Fruit fly (Drosophila melanogaster): Measurements from ENCODE around the gene CG15293.

CG15293 gene

DNA sequence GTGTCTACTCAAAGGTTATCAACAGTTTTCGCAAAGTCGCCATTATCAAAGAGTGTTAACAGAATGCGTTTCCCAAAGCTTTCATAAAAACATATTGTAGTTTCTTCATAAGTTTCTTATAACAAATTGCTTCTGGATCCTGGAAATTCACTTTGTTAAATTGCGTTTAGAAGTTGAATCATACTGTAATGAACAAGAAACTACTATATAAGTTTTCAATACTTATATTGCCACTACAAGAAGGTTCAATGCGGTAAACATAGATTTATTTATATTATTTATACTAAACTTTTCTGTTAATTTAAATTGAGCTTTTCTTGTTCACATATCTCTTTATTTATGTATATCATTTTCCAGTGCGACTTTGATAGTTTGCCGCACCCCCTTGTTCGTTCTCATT, at the start of gene CG15293:
Gene CG15293, minus strand, starts transcription at position 101 of the 400 bp plus-strand sequence.
- TF ChIP-seq brk (GFP tag; optimal IDR thresholded peaks at IDR 0.05) (no peak), tai (GFP tag; optimal IDR thresholded peaks at IDR 0.05) (no peak), h (GFP tag; optimal IDR thresholded peaks at IDR 0.05) (no peak), ey (GFP tag; optimal IDR thresholded peaks at IDR 0.05) (no peak), OdsH (GFP tag; optimal IDR thresholded peaks at IDR 0.05) (no peak), Sp1 (GFP tag; optimal IDR thresholded peaks at IDR 0.05) (no peak), jim (GFP tag; optimal IDR thresholded peaks at IDR 0.05) (no peak)

DNA sequence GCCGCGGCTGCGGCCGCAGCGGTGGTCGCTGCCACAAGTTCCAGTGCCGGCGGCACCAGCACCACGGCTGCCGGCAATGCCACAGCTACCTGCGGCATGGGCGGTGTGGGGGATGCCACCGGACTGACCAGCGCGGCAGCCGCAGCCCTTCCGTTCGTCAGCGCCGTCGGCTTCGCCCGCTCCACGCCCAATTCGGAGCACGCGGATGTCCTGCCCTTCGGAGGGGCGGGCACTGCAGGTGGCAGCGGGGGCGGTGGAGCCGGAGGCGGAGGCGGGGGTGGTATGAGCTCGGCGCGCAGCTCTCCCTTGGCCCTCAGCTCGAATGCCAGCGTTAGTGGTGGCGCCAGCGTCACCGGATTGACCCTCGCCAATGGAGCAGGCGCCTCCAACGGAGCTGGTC, 48.7 kb upstream of the CG15293 start:
- TF ChIP-seq Dfd (GFP tag; optimal IDR thresholded peaks at IDR 0.05) (peak; percentile 97), Hr78 (GFP tag; optimal IDR thresholded peaks at IDR 0.05) (no peak), rgr (GFP tag; optimal IDR thresholded peaks at IDR 0.05) (no peak), dmrt93B (GFP tag; optimal IDR thresholded peaks at IDR 0.05) (no peak)

DNA sequence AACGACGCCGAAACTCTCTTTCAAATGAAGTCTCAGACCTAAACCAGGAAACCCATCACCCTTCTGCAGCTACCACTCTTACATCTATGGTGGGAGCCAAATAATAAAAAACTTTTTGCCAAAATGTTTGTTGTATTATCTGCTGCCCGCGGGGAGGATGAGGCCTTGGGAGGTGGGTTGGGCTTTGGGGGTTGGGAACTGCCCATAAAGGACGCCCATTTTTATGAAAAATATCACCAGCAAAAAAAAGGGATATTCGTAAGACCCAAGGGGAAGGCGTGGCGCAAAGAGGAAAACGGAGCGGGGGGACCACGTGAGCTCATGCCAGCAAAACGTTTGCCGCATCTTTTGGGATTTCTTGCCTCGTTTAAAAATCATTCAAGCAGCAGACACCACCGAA, 37.1 kb upstream of the CG15293 start:
- TF ChIP-seq CG9705 (GFP tag; optimal IDR thresholded peaks at IDR 0.05): no peak
- TF ChIP-seq jim (GFP tag; optimal IDR thresholded peaks at IDR 0.05): no peak
- no peak for TF ChIP-seq dmrt93B (GFP tag; optimal IDR thresholded peaks at IDR 0.05)

DNA sequence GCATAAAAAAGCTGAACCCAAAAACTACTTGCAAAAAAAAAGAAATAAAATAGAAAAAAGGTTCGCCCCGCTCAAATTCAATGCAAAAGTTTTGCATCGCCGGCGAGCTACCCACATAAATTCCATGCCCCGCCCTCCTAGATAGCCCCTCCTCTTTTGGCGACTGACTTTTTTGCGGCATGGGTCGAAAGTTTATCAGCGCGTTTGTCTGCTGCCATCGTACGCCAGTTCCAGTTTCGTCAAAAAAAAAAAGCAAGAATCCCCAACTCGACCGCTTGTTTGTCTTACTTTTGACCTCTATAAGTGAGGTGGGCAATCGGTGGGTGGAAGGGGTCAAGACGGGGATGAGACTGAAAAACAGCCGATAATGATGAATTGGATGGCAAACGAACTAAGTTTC, 33.6 kb upstream of the CG15293 start:
- TF ChIP-seq Abd-B (GFP tag; optimal IDR thresholded peaks at IDR 0.05): no peak
- TF ChIP-seq sage (GFP tag; optimal IDR thresholded peaks at IDR 0.05): no peak
- TF ChIP-seq Sp1 (GFP tag; optimal IDR thresholded peaks at IDR 0.05): no peak
- TF ChIP-seq dl (GFP tag; optimal IDR thresholded peaks at IDR 0.05; ENCODE audit: insufficient read depth in 1 of 2, partially characterized antibody in 2 of 2): no peak
- TF ChIP-seq Mio (GFP tag; optimal IDR thresholded peaks at IDR 0.05): no peak
- TF ChIP-seq N (GFP tag; optimal IDR thresholded peaks at IDR 0.05): no peak
- TF ChIP-seq psq (GFP tag; optimal IDR thresholded peaks at IDR 0.05): no peak
- TF ChIP-seq dmrt93B (GFP tag; optimal IDR thresholded peaks at IDR 0.05): no peak

- TF ChIP-seq HLH106 (tag; optimal IDR thresholded peaks at IDR 0.05): no peak
- peak; percentile 9 for TF ChIP-seq h (GFP tag; optimal IDR thresholded peaks at IDR 0.05)
- TF ChIP-seq fru (GFP tag; optimal IDR thresholded peaks at IDR 0.05): peak; percentile 39
- peak in 1 of 2 experiments; percentile 22 for TF ChIP-seq foxo (GFP tag; optimal IDR thresholded peaks at IDR 0.05)
Measured at dm6 chr2L:14141238-14141637, 32.0 kb upstream of the CG15293 start.

DNA sequence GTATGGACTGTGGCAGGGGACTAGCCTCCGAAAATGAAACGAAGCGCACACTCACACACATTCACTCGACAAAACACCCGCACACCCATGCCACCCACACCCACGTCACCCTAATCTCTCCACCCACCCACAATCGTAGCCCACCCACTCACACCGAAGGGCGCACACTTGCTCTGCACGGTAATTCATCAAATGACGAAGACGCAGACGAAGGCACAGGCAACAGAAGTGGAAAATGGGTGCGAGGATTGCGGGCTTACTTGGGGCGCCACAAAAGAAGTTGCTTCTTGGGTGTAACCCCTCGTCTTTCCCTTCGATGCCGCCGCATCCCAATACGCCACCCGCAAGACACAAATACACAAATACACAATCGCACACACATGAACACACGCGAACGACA, 26.9 kb upstream of the CG15293 start:
- TF ChIP-seq CG32264 (GFP tag; optimal IDR thresholded peaks at IDR 0.05): no peak
- TF ChIP-seq Dfd (GFP tag; optimal IDR thresholded peaks at IDR 0.05): no peak
- TF ChIP-seq woc (GFP tag; optimal IDR thresholded peaks at IDR 0.05): no peak
- no peak for TF ChIP-seq pan (optimal IDR thresholded peaks at IDR 0.05)
- TF ChIP-seq N (GFP tag; optimal IDR thresholded peaks at IDR 0.05): no peak
- TF ChIP-seq Abd-B (GFP tag; optimal IDR thresholded peaks at IDR 0.05): no peak
- no peak for TF ChIP-seq Hnf4 (GFP tag; optimal IDR thresholded peaks at IDR 0.05)
- TF ChIP-seq brk (GFP tag; optimal IDR thresholded peaks at IDR 0.05): no peak
- TF ChIP-seq rgr (GFP tag; optimal IDR thresholded peaks at IDR 0.05): no peak

DNA sequence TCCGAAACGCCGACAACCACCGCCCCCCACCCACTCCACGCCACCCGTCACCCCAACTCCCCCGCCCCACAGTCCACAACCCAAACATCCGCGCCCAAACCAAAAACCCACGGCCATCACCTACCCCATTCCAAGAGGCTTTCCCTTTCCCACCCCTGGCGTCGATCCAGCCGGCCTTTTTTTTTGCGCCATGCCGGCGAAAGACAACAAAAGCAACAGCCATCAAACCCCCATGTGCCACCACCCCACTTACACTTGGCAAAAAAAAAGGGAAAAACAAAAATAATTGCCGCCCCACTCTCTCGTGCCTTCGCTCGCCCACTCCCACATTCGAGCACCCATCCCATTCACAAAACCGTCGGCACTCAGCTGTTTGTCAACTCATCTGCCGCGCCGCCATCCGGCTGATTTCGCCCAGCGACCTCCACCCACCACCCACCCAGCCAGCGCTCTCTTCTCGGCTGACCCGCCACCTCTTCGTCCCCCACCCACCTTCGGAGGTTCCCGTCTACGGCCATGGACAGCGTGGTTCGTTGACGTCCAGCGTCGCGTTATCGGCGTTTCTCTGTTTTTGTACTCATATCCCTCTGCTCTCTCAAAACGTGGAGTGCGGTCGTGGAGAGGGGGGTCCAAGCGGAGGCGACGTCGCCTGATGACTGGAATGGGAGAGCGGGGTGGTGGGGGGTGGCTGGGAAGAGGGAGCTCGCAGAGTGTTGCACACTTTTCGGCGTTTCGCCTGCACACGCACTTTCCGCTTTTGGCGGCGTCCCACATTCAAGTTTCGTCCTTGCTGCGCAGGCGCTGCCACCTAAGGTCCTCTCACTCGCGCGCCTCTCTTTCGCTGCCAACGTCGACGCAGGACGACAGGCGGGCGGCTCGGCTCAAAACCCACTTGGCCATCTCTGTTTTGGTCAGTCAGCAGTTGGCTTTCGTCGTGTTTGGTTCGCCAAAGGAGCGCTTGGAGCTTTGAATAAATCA, 24.6 kb upstream of the CG15293 start:
- no peak for TF ChIP-seq br (GFP tag; optimal IDR thresholded peaks at IDR 0.05)
- TF ChIP-seq Vsx2 (GFP tag; optimal IDR thresholded peaks at IDR 0.05; ENCODE audit: partially characterized antibody): peak; percentile 22
- TF ChIP-seq h (GFP tag; optimal IDR thresholded peaks at IDR 0.05): no peak
- no peak for TF ChIP-seq OdsH (GFP tag; optimal IDR thresholded peaks at IDR 0.05)
- no peak for TF ChIP-seq Mio (GFP tag; optimal IDR thresholded peaks at IDR 0.05)
- peak; percentile 12 for TF ChIP-seq psq (GFP tag; optimal IDR thresholded peaks at IDR 0.05)
- no peak for TF ChIP-seq dl (GFP tag; optimal IDR thresholded peaks at IDR 0.05; ENCODE audit: insufficient read depth in 1 of 2, partially characterized antibody in 2 of 2)
- no peak for TF ChIP-seq woc (GFP tag; optimal IDR thresholded peaks at IDR 0.05)
- TF ChIP-seq Dif (GFP tag; optimal IDR thresholded peaks at IDR 0.05; ENCODE audit: partially characterized antibody): no peak
- peak; percentile 31 for TF ChIP-seq Dfd (GFP tag; optimal IDR thresholded peaks at IDR 0.05)

Measured in whole organism, wandering third instar larva.